Worm (Caenorhabditis elegans) whole organism, young adult: ENCODE measurements around the gene swt-1.
A peak's percentile ranks its signal among the peaks of the same experiment; 100 is the strongest.

Experiments
- C06A6.2 ChIP-seq: fragments of 200-800 bp; sonication (Bioruptor generic); conservative IDR thresholded peaks from 2 replicates; pipeline ENCODE4 v1.3.6; 2022; ENCODE audit warnings: missing genetic modification characterization, missing compliant biosample characterization
- D2030.7 ChIP-seq: fragments of 200-800 bp; sonication (Bioruptor generic); IDR thresholded peaks from 2 replicates; pipeline ENCODE4 v1.3.6; 2022; ENCODE audit warnings: missing genetic modification reagents, missing genetic modification characterization, missing compliant biosample characterization
- F10E7.11 ChIP-seq: sonication (generic microtip); optimal IDR thresholded peaks from 2 replicates; lab custom pipeline; 2017; ENCODE audit warnings: mild to moderate bottlenecking, missing genetic modification characterization, moderate library complexity, missing compliant biosample characterization
- F33H1.4 ChIP-seq: fragments of 200-800 bp; sonication (Bioruptor generic); IDR thresholded peaks from 2 replicates; pipeline ENCODE4 v1.3.6; 2022; ENCODE audit warnings: missing genetic modification reagents, missing genetic modification characterization, missing compliant biosample characterization
- F49E8.2 ChIP-seq: sonication (generic microtip); optimal IDR thresholded peaks from 3 replicates; lab custom pipeline; 2017; ENCODE audit warnings: missing genetic modification characterization, mild to moderate bottlenecking, missing compliant biosample characterization, antibody characterized with exemption, moderate library complexity; ENCODE audit not compliant: insufficient read depth
- T26A5.8 ChIP-seq: sonication (generic microtip); optimal IDR thresholded peaks from 2 replicates; lab custom pipeline; 2016; ENCODE audit warnings: missing genetic modification characterization, missing compliant biosample characterization
- ZK185.1 ChIP-seq: sonication (generic microtip); optimal IDR thresholded peaks from 2 replicates; lab custom pipeline; 2016; ENCODE audit warnings: mild to moderate bottlenecking, missing genetic modification characterization, missing compliant biosample characterization; ENCODE audit not compliant: poor library complexity, severe bottlenecking
- athp-1 ChIP-seq: sonication (generic microtip); optimal IDR thresholded peaks from 2 replicates; lab custom pipeline; 2017; ENCODE audit warnings: mild to moderate bottlenecking, missing genetic modification characterization, missing compliant biosample characterization
- attf-5 ChIP-seq: fragments of 200-800 bp; sonication (Bioruptor generic); optimal IDR thresholded peaks from 2 replicates; lab custom pipeline; 2018; ENCODE audit warnings: mild to moderate bottlenecking, missing genetic modification characterization, missing compliant biosample characterization
- bed-2 ChIP-seq: fragments of 200-800 bp; sonication (Bioruptor generic); IDR thresholded peaks from 2 replicates; pipeline ENCODE4 v1.3.6; 2022; ENCODE audit warnings: missing genetic modification reagents, missing genetic modification characterization, missing compliant biosample characterization
- cebp-2 ChIP-seq: fragments of 200-800 bp; sonication (Bioruptor generic); IDR thresholded peaks from 2 replicates; pipeline ENCODE4 v1.3.6; 2022; ENCODE audit warnings: missing genetic modification characterization, missing compliant biosample characterization
- ceh-100 ChIP-seq: fragments of 200-800 bp; sonication (Bioruptor generic); IDR thresholded peaks from 2 replicates; pipeline ENCODE4 v1.3.6; 2022; ENCODE audit warnings: missing genetic modification reagents, missing genetic modification characterization, missing compliant biosample characterization
- ceh-40 ChIP-seq: fragments of 200-800 bp; sonication (Bioruptor generic); IDR thresholded peaks from 2 replicates; pipeline ENCODE4 v1.3.6; 2022; ENCODE audit warnings: missing genetic modification characterization, missing compliant biosample characterization
- chd-7 ChIP-seq: sonication (generic microtip); optimal IDR thresholded peaks from 2 replicates; lab custom pipeline; 2016; ENCODE audit warnings: mild to moderate bottlenecking, missing genetic modification characterization, moderate library complexity, missing compliant biosample characterization
- die-1 ChIP-seq: sonication (generic microtip); optimal IDR thresholded peaks from 2 replicates; lab custom pipeline; 2016; ENCODE audit warnings: missing genotype, mild to moderate bottlenecking, missing genetic modification characterization, missing compliant biosample characterization
- dox-1 ChIP-seq: fragments of 200-800 bp; sonication (Bioruptor generic); IDR thresholded peaks from 2 replicates; pipeline ENCODE4 v1.3.6; 2022; ENCODE audit warnings: missing genetic modification reagents, missing genetic modification characterization, missing compliant biosample characterization
- efl-1 ChIP-seq: fragments of 150-350 bp; optimal IDR thresholded peaks from 2 replicates; lab custom pipeline; 2014; ENCODE audit warnings: missing biosample characterization, missing genetic modification reagents, missing genetic modification characterization
- egl-18 ChIP-seq: fragments of 200-800 bp; sonication (Bioruptor generic); IDR thresholded peaks from 2 replicates; pipeline ENCODE4 v1.3.6; 2022; ENCODE audit warnings: missing genetic modification reagents, missing genetic modification characterization, missing compliant biosample characterization
- egl-44 ChIP-seq: fragments of 200-800 bp; sonication (Bioruptor generic); IDR thresholded peaks from 2 replicates; pipeline ENCODE4 v1.3.6; 2022; ENCODE audit warnings: missing genetic modification reagents, missing genetic modification characterization, missing compliant biosample characterization
- egrh-3 ChIP-seq: fragments of 200-800 bp; sonication (Bioruptor generic); IDR thresholded peaks from 2 replicates; pipeline ENCODE4 v1.3.6; 2022; ENCODE audit warnings: missing genetic modification reagents, missing genetic modification characterization, missing compliant biosample characterization
- fkh-3 ChIP-seq: sonication (generic microtip); optimal IDR thresholded peaks from 2 replicates; lab custom pipeline; 2016; ENCODE audit warnings: mild to moderate bottlenecking, missing genetic modification characterization, missing compliant biosample characterization
- gei-17 ChIP-seq: fragments of 200-800 bp; sonication (Bioruptor generic); optimal IDR thresholded peaks from 2 replicates; lab custom pipeline; 2018; ENCODE audit warnings: mild to moderate bottlenecking, missing genetic modification characterization, missing compliant biosample characterization
- hlh-12 ChIP-seq: sonication (generic microtip); optimal IDR thresholded peaks from 2 replicates; lab custom pipeline; 2016; ENCODE audit warnings: missing genetic modification characterization, missing compliant biosample characterization
- hlh-26 ChIP-seq: fragments of 200-800 bp; sonication (Bioruptor generic); conservative IDR thresholded peaks from 2 replicates; pipeline ENCODE4 v1.3.6; 2022; ENCODE audit warnings: missing genetic modification reagents, missing genetic modification characterization, missing compliant biosample characterization
- hrde-1 ChIP-seq: sonication (generic microtip); optimal IDR thresholded peaks from 2 replicates; lab custom pipeline; 2016; ENCODE audit warnings: missing genetic modification characterization, mild to moderate bottlenecking, missing compliant biosample characterization, moderate library complexity, missing genotype, missing genetic modification reagents, borderline replicate concordance
- let-607 ChIP-seq, 2 experiments: fragments of 200-800 bp in 1 of 2; sonication (Bioruptor generic) in 1 of 2; sonication (generic microtip) in 1 of 2; optimal IDR thresholded peaks; 2 replicates each; lab custom pipeline; 2016 to 2018; ENCODE audit warnings: mild to moderate bottlenecking in 2 of 2, missing compliant biosample characterization in 2 of 2, missing genetic modification characterization in 2 of 2, moderate library complexity in 2 of 2, missing genotype in 1 of 2
- lsy-27 ChIP-seq: sonication (generic microtip); optimal IDR thresholded peaks from 2 replicates; lab custom pipeline; 2017; ENCODE audit warnings: missing genetic modification characterization, mild to moderate bottlenecking, missing compliant biosample characterization, antibody characterized with exemption, missing genotype, borderline replicate concordance; ENCODE audit not compliant: insufficient read depth
- mcd-1 ChIP-seq: fragments of 200-800 bp; sonication (Bioruptor generic); IDR thresholded peaks from 2 replicates; pipeline ENCODE4 v1.3.6; 2022; ENCODE audit warnings: missing genetic modification reagents, missing genetic modification characterization, missing compliant biosample characterization
- nfyb-1 ChIP-seq: fragments of 200-800 bp; sonication (Bioruptor generic); IDR thresholded peaks from 2 replicates; pipeline ENCODE4 v1.3.6; 2022; ENCODE audit warnings: missing genetic modification reagents, missing genetic modification characterization, missing compliant biosample characterization
- nhr-120 ChIP-seq: fragments of 200-800 bp; sonication (Bioruptor generic); IDR thresholded peaks from 2 replicates; pipeline ENCODE4 v1.3.6; 2022; ENCODE audit warnings: missing genetic modification characterization, missing compliant biosample characterization
- nhr-27 ChIP-seq: fragments of 200-800 bp; sonication (Bioruptor generic); optimal IDR thresholded peaks from 2 replicates; lab custom pipeline; 2018; ENCODE audit warnings: mild to moderate bottlenecking, missing genetic modification characterization, moderate library complexity, missing compliant biosample characterization
- nhr-80 ChIP-seq: sonication (generic microtip); optimal IDR thresholded peaks from 2 replicates; lab custom pipeline; 2016; ENCODE audit warnings: missing genetic modification characterization, missing compliant biosample characterization
- snpc-1.3 ChIP-seq: sonication (generic microtip); optimal IDR thresholded peaks from 2 replicates; lab custom pipeline; 2017; ENCODE audit warnings: missing genetic modification characterization, mild to moderate bottlenecking, missing compliant biosample characterization, antibody characterized with exemption, moderate library complexity, missing genotype, missing genetic modification reagents; ENCODE audit not compliant: insufficient read depth
- tbp1 ChIP-seq: fragments of 200-800 bp; sonication (Bioruptor generic); optimal IDR thresholded peaks from 2 replicates; lab custom pipeline; 2018; ENCODE audit warnings: mild to moderate bottlenecking, missing genetic modification characterization, missing compliant biosample characterization
- tlf-1 ChIP-seq: fragments of 200-800 bp; sonication (Bioruptor generic); optimal IDR thresholded peaks from 2 replicates; lab custom pipeline; 2018; ENCODE audit warnings: mild to moderate bottlenecking, missing genetic modification characterization, missing compliant biosample characterization
- unc-62 ChIP-seq: fragments of 150-350 bp; optimal IDR thresholded peaks from 2 replicates; lab custom pipeline; 2014; ENCODE audit warnings: missing biosample characterization, missing genetic modification reagents, missing genetic modification characterization
- zfh-2 ChIP-seq: fragments of 200-800 bp; sonication (Bioruptor generic); conservative IDR thresholded peaks from 2 replicates; pipeline ENCODE4 v1.3.6; 2022; ENCODE audit warnings: missing genetic modification reagents, missing genetic modification characterization, missing compliant biosample characterization
- ztf-22 ChIP-seq: fragments of 200-800 bp; sonication (Bioruptor generic); optimal IDR thresholded peaks from 2 replicates; lab custom pipeline; 2018; ENCODE audit warnings: mild to moderate bottlenecking, missing genetic modification characterization, moderate library complexity, missing compliant biosample characterization

Gene swt-1

DNA sequence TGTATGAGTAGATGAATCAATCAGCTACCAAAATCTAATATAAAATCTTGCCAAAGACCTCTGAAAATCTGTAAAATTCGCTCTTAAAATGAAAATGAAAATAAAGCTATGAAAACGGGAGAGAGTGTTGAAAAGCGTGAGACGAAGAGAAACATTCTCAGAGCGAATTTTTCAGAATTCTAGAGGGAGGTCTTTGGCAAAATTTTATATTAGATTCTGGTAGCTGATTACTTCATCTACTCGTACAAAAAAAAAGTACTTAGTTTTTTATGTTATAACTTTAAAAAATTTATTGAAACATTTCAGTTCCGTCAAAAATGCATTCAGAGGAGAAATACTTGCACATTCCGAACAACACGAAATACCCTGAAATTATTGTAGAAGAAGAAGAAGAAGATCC is 17.5 kb downstream of the swt-1 start, which contains the start of gene drl-1:
Gene drl-1 (plus strand): TSS at position 301 of the 400 bp plus-strand sequence.
- TF ChIP-seq die-1 (tag; lab: Kevin White, UChicago) (no peak), ztf-22 (GFP tag; lab: Kevin White, UChicago) (no peak), let-607 (tag; optimal IDR thresholded peaks at IDR 0.05; lab: Kevin White, UChicago) (no peak), zfh-2 (no peak), snpc-1.3 (tag; lab: Kevin White, UChicago) (no peak), chd-7 (no peak), cebp-2 (GFP tag; lab: Robert Waterston, UW) (no peak), lsy-27 (tag; lab: Kevin White, UChicago) (no peak), nhr-80 (tag; lab: Kevin White, UChicago) (no peak), attf-5 (GFP tag; lab: Kevin White, UChicago) (no peak), fkh-3 (no peak), nfyb-1 (GFP tag; lab: Robert Waterston, UW) (no peak), nhr-27 (tag; lab: Kevin White, UChicago) (no peak), F10E7.11 (tag; lab: Kevin White, UChicago) (no peak), ceh-100 (GFP tag; lab: Robert Waterston, UW) (no peak), gei-17 (GFP tag; lab: Kevin White, UChicago) (no peak), tlf-1 (GFP tag; lab: Kevin White, UChicago) (no peak)

DNA sequence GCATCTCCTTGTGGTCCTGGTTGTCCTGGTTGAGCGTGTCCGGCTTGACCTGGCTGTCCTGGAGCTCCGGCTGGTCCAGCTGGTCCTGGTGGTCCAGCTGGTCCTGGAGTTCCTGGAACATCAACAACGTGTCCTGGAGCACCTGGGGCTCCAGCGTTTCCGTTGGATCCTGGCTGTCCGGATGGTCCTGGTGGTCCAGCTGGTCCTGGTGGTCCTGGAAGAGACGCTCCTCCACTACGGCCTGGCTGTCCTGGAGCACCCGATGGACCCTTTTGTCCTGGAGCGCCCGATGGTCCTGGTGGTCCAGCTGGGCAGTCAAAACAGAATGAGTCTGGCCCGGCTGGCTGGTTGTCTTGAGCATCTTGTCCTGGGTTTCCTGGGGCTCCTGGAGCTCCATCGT is 18.3 kb downstream of the swt-1 start:
- peak; percentile 87 for TF ChIP-seq egrh-3 (GFP tag; lab: Robert Waterston, UW)
- no peak for TF ChIP-seq hrde-1 (tag; lab: Kevin White, UChicago)
- no peak for TF ChIP-seq D2030.7 (GFP tag; lab: Robert Waterston, UW)
- no peak for TF ChIP-seq hlh-26
- peak; percentile 94 for TF ChIP-seq zfh-2
- no peak for TF ChIP-seq C06A6.2 (GFP tag; lab: Robert Waterston, UW)
- no peak for TF ChIP-seq ZK185.1 (tag; lab: Kevin White, UChicago)
- TF ChIP-seq athp-1 = no peak
- no peak for TF ChIP-seq mcd-1
- TF ChIP-seq nhr-120 = no peak
- TF ChIP-seq, all 124 proteins: peak for 2

DNA sequence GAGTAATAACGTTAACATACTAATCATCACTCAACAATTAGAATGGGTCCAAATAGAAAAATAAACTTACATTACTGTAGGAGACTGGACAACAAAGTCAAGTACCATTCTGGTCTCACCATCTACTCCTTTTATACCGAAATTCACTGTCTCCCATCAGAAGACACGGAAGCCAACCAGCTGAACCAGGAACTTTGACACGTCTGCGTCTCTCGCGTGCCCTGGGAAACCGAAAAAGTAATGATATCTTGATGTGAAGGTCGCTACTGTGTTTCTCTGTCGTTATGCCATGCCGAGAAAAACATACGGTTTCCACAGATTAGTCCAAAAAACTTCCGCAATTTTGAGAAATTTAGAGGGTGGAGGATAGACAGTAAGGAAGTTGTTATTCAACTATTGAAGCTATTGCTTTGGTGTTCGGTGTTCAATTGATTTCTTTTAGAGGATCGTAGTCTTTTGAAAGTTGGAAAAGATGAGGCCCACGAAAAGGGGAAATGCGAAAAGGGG is 19.3 kb downstream of the swt-1 start, which contains the start of gene col-101:
Gene col-101 (minus strand): TSS at position 457 of the 507 bp plus-strand sequence.
- TF ChIP-seq hlh-26 (no peak), F33H1.4 (no peak), hlh-12 (tag; lab: Kevin White, UChicago) (no peak), F49E8.2 (tag; lab: Kevin White, UChicago) (no peak), unc-62 (GFP tag; lab: Kevin White, UChicago) (no peak), tbp1 (GFP tag; lab: Kevin White, UChicago) (no peak), T26A5.8 (no peak), efl-1 (no peak), snpc-1.3 (tag; lab: Kevin White, UChicago) (no peak), bed-2 (GFP tag; lab: Robert Waterston, UW) (no peak), nfyb-1 (GFP tag; lab: Robert Waterston, UW) (no peak), egl-18 (GFP tag; lab: Robert Waterston, UW) (no peak), tlf-1 (GFP tag; lab: Kevin White, UChicago) (no peak), ceh-40 (no peak), egl-44 (no peak), ztf-22 (GFP tag; lab: Kevin White, UChicago) (no peak), dox-1 (GFP tag; lab: Robert Waterston, UW) (no peak), attf-5 (GFP tag; lab: Kevin White, UChicago) (no peak)
- TF ChIP-seq, all 124 proteins: peak for 0
